Worm (Caenorhabditis elegans): ENCODE results near the gene F08H9.2.
"Not testable (repeated sequence)": the region's sequence is repeated elsewhere in the genome, so short reads cannot be mapped to it uniquely, and the experiment has no call there.

The F08H9.2 gene

ce11 chrV:14460122-14460521, 343 bp upstream of the F08H9.2 start:
- no peak for TF ChIP-seq aly-2 (tag; optimal IDR thresholded peaks at IDR 0.05)
- no peak for TF ChIP-seq nhr-129 (tag; optimal IDR thresholded peaks at IDR 0.05)
- TF ChIP-seq dmd-4 (tag; optimal IDR thresholded peaks at IDR 0.05): no peak
- no peak for TF ChIP-seq sma-3 (GFP tag; optimal IDR thresholded peaks at IDR 0.05)
- no peak for TF ChIP-seq sem-4 (tag; optimal IDR thresholded peaks at IDR 0.05)
- no peak for TF ChIP-seq C34F6.9 (tag; optimal IDR thresholded peaks at IDR 0.05)
- no peak for TF ChIP-seq unc-55 (GFP tag; optimal IDR thresholded peaks at IDR 0.05)
- no peak for TF ChIP-seq lin-13 (GFP tag; optimal IDR thresholded peaks at IDR 0.05)
- TF ChIP-seq nhr-237 (tag; optimal IDR thresholded peaks at IDR 0.05): no peak

ce11 chrV:14462653-14463052, 2.2 kb downstream of the F08H9.2 start:
- TF ChIP-seq blmp-1 (tag; optimal IDR thresholded peaks at IDR 0.05; ENCODE audit: insufficient read depth): no peak
- no peak for TF ChIP-seq C34F6.9 (tag; optimal IDR thresholded peaks at IDR 0.05)
- TF ChIP-seq gmeb-1 (tag; optimal IDR thresholded peaks at IDR 0.05): no peak
- TF ChIP-seq lin-11 (tag; optimal IDR thresholded peaks at IDR 0.05): no peak
- TF ChIP-seq R02D3.7 (tag; optimal IDR thresholded peaks at IDR 0.05): no peak
- TF ChIP-seq ztf-11 (tag; optimal IDR thresholded peaks at IDR 0.05): no peak
- TF ChIP-seq peb-1 (tag; optimal IDR thresholded peaks at IDR 0.05): no peak
- no peak for TF ChIP-seq fos-1 (tag; optimal IDR thresholded peaks at IDR 0.05)
- TF ChIP-seq mbf-1 (tag; optimal IDR thresholded peaks at IDR 0.05): no peak
- no peak for TF ChIP-seq ZK546.5 (tag; optimal IDR thresholded peaks at IDR 0.05)
- TF ChIP-seq alr-1 (tag; optimal IDR thresholded peaks at IDR 0.05): no peak
- TF ChIP-seq ztf-1 (GFP tag; conservative IDR thresholded peaks at IDR 0.05): no peak
- no peak for TF ChIP-seq elt-3 (tag; optimal IDR thresholded peaks at IDR 0.05)

ce11 chrV:14463087-14463486, 2.6 kb downstream of the F08H9.2 start, which contains the start of gene F08H9.3:
Gene F08H9.3, minus strand, starts transcription at chrV:14463338.
- TF ChIP-seq sma-9 (GFP tag; optimal IDR thresholded peaks at IDR 0.05) (peak; percentile 39), gmeb-1 (tag; optimal IDR thresholded peaks at IDR 0.05) (peak; percentile 9), snpc-4 (tag; optimal IDR thresholded peaks at IDR 0.05) (peak; percentile 85)
- TF ChIP-seq sma-9 (tag; optimal IDR thresholded peaks at IDR 0.05): not testable (repeated sequence)

- TF ChIP-seq C34F6.9 (tag; optimal IDR thresholded peaks at IDR 0.05) (peak; percentile 45), nhr-12 (tag; optimal IDR thresholded peaks at IDR 0.05) (no peak), unc-55 (GFP tag; optimal IDR thresholded peaks at IDR 0.05) (peak; percentile 20), nhr-129 (tag; optimal IDR thresholded peaks at IDR 0.05) (peak; percentile 0)
Measured at ce11 chrV:14464368-14464767, 3.9 kb downstream of the F08H9.2 start, which contains the start of gene F08H9.4. Gene F08H9.4, minus strand, starts transcription at chrV:14464428.

- TF ChIP-seq nhr-12 (tag; optimal IDR thresholded peaks at IDR 0.05): no peak
- TF ChIP-seq sma-3 (GFP tag; optimal IDR thresholded peaks at IDR 0.05): peak; percentile 70
- peak; percentile 13 for TF ChIP-seq fos-1 (tag; optimal IDR thresholded peaks at IDR 0.05)
- no peak for TF ChIP-seq nhr-6 (tag; optimal IDR thresholded peaks at IDR 0.05)
- TF ChIP-seq nhr-10 (tag; optimal IDR thresholded peaks at IDR 0.05): no peak
- no peak for TF ChIP-seq unc-55 (GFP tag; optimal IDR thresholded peaks at IDR 0.05)
- TF ChIP-seq nhr-237 (tag; optimal IDR thresholded peaks at IDR 0.05): no peak
- no peak for TF ChIP-seq aly-2 (tag; optimal IDR thresholded peaks at IDR 0.05)
- peak; percentile 19 for TF ChIP-seq lin-13 (GFP tag; optimal IDR thresholded peaks at IDR 0.05)
- peak; percentile 16 for TF ChIP-seq nhr-129 (tag; optimal IDR thresholded peaks at IDR 0.05)
- no peak for TF ChIP-seq ceh-82 (tag; optimal IDR thresholded peaks at IDR 0.05)
- TF ChIP-seq alr-1 (tag; optimal IDR thresholded peaks at IDR 0.05): no peak
- TF ChIP-seq nhr-77 (tag; optimal IDR thresholded peaks at IDR 0.05): no peak
- no peak for TF ChIP-seq lin-39 (tag; optimal IDR thresholded peaks at IDR 0.05)
- no peak for TF ChIP-seq ztf-1 (GFP tag; conservative IDR thresholded peaks at IDR 0.05)
- TF ChIP-seq zag-1 (tag; optimal IDR thresholded peaks at IDR 0.05): peak; percentile 16
- TF ChIP-seq unc-39 (tag; optimal IDR thresholded peaks at IDR 0.05): no peak
- no peak for TF ChIP-seq mdl-1 (tag; optimal IDR thresholded peaks at IDR 0.05)
- no peak for TF ChIP-seq ztf-11 (tag; optimal IDR thresholded peaks at IDR 0.05)
- TF ChIP-seq lin-11 (tag; optimal IDR thresholded peaks at IDR 0.05): no peak
- no peak for TF ChIP-seq lsy-2 (tag; optimal IDR thresholded peaks at IDR 0.05)
- TF ChIP-seq skn-1 (tag; optimal IDR thresholded peaks at IDR 0.05): no peak
- TF ChIP-seq nhr-23 (tag; optimal IDR thresholded peaks at IDR 0.05): no peak
- no peak for TF ChIP-seq dmd-4 (tag; optimal IDR thresholded peaks at IDR 0.05)
- TF ChIP-seq nhr-11 (tag; optimal IDR thresholded peaks at IDR 0.05): no peak
- TF ChIP-seq sma-9 (GFP tag; optimal IDR thresholded peaks at IDR 0.05): peak; percentile 73
- no peak for TF ChIP-seq sma-9 (tag; optimal IDR thresholded peaks at IDR 0.05)
- no peak for TF ChIP-seq elt-1 (tag; optimal IDR thresholded peaks at IDR 0.05)
- no peak for TF ChIP-seq nhr-25 (tag; optimal IDR thresholded peaks at IDR 0.05)
- TF ChIP-seq unc-62 (GFP tag; optimal IDR thresholded peaks at IDR 0.05): no peak
- peak; percentile 96 for TF ChIP-seq snpc-4 (tag; optimal IDR thresholded peaks at IDR 0.05)
- peak; percentile 40 for TF ChIP-seq crh-2 (tag; optimal IDR thresholded peaks at IDR 0.05)
- no peak for TF ChIP-seq mbf-1 (tag; optimal IDR thresholded peaks at IDR 0.05)
- TF ChIP-seq egl-27 (tag; optimal IDR thresholded peaks at IDR 0.05): peak; percentile 20
- TF ChIP-seq nhr-21 (tag; optimal IDR thresholded peaks at IDR 0.05): peak; percentile 59
Measured at ce11 chrV:14468196-14468874, 7.9 kb downstream of the F08H9.2 start, which contains the start of gene srz-97. Gene srz-97, minus strand, starts transcription at chrV:14468246.

All from whole organism, L2 larva.